Worm (Caenorhabditis elegans) whole organism, young adult: ENCODE results near the gene R09E12.9.

Experiments
- akir-1 ChIP-seq: fragments of 200-800 bp; sonication (Bioruptor generic); optimal IDR thresholded peaks from 2 replicates; lab custom pipeline; 2018; ENCODE audit warnings: mild to moderate bottlenecking, missing genetic modification characterization, moderate library complexity, missing compliant biosample characterization
- lin-40 ChIP-seq: sonication (generic microtip); optimal IDR thresholded peaks from 2 replicates; lab custom pipeline; 2016; ENCODE audit warnings: missing genetic modification characterization, mild to moderate bottlenecking, missing compliant biosample characterization, missing genotype, missing genetic modification reagents
- mcd-1 ChIP-seq: fragments of 200-800 bp; sonication (Bioruptor generic); IDR thresholded peaks from 2 replicates; pipeline ENCODE4 v1.3.6; 2022; ENCODE audit warnings: missing genetic modification reagents, missing genetic modification characterization, missing compliant biosample characterization
- nhr-120 ChIP-seq: fragments of 200-800 bp; sonication (Bioruptor generic); IDR thresholded peaks from 2 replicates; pipeline ENCODE4 v1.3.6; 2022; ENCODE audit warnings: missing genetic modification characterization, missing compliant biosample characterization
- snpc-3.4 ChIP-seq: sonication (generic microtip); optimal IDR thresholded peaks from 2 replicates; lab custom pipeline; 2017; ENCODE audit warnings: missing genetic modification characterization, mild to moderate bottlenecking, missing compliant biosample characterization, antibody characterized with exemption, moderate library complexity, missing genotype, missing genetic modification reagents
- snpc-4 ChIP-seq, 5 experiments: fragments of 150-350 bp in 1 of 5; sonication (generic microtip) in 4 of 5; optimal IDR thresholded peaks; 2 replicates each; lab custom pipeline; 2014 to 2018; ENCODE audit warnings: missing genetic modification characterization in 5 of 5, missing biosample characterization in 3 of 5, antibody characterized with exemption in 2 of 5, mild to moderate bottlenecking in 2 of 5, missing compliant biosample characterization in 2 of 5, missing genotype in 2 of 5, moderate library complexity in 2 of 5, missing genetic modification reagents in 1 of 5

DNA sequence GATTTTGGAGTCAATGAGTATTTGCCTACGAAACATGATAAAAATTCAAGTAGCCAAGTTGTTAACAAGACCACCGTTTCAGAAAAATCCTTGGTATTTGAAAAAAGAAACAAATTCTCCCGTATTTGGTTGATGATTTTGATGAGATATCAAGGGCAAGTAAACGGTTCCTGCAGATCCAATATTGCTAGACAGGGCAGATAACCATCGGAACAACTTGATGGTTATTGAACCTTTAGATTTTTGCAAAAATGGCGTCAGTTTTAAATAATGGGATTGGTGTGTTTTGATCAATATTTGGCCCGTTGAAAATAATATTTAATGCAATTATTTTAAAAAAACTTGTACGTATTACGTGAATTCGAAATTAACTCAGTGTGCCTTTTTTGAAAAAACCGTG lies 22.9 kb downstream of the R09E12.9 start:
- no peak for TF ChIP-seq nhr-120 (GFP tag; lab: Robert Waterston, UW)
- TF ChIP-seq snpc-4 (GFP tag; optimal IDR thresholded peaks at IDR 0.05; lab: Kevin White, UChicago): no peak
- TF ChIP-seq snpc-4 (tag; optimal IDR thresholded peaks at IDR 0.05; lab: Kevin White, UChicago): no peak
- TF ChIP-seq lin-40: no peak
- no peak for TF ChIP-seq akir-1
- TF ChIP-seq mcd-1 (GFP tag; lab: Robert Waterston, UW): no peak
- no peak for TF ChIP-seq snpc-3.4 (tag; lab: Kevin White, UChicago)
